Worm (Caenorhabditis elegans): ENCODE results near the gene srx-64.

- TF ChIP-seq ztf-23 (GFP tag; IDR thresholded peaks at IDR 0.05) (no peak), ztf-29 (GFP tag; IDR thresholded peaks at IDR 0.05) (no peak), ref-1 (GFP tag; conservative IDR thresholded peaks at IDR 0.05) (no peak), klf-2 (GFP tag; conservative IDR thresholded peaks at IDR 0.05) (no peak), med-1 (GFP tag; optimal IDR thresholded peaks at IDR 0.05; ENCODE audit: insufficient read depth) (no peak)
Observed at ce11 chrV:3892361-3892904, 36.8 kb upstream of the srx-64 start, which contains the start of gene C17E7.4.
